Worm (Caenorhabditis elegans) whole organism, mixed stage, embryonic: ENCODE measurements around the gene srp-7.

Source experiments
- ceh-39 ChIP-seq: fragments of 150-350 bp; optimal IDR thresholded peaks from 2 replicates; lab custom pipeline; 2014; ENCODE audit warnings: missing biosample characterization, missing genetic modification characterization
- elt-1 ChIP-seq: sonication (generic microtip); optimal IDR thresholded peaks from 2 replicates; lab custom pipeline; 2017; ENCODE audit warnings: missing genetic modification characterization, mild to moderate bottlenecking, missing compliant biosample characterization, antibody characterized with exemption, moderate library complexity, borderline replicate concordance; ENCODE audit not compliant: insufficient read depth
- elt-3 ChIP-seq: fragments of 150-350 bp; optimal IDR thresholded peaks from 2 replicates; lab custom pipeline; 2014; ENCODE audit warnings: missing biosample characterization, missing genetic modification characterization
- flh-1 ChIP-seq: fragments of 200-800 bp; sonication (Bioruptor generic); optimal IDR thresholded peaks from 2 replicates; lab custom pipeline; 2018; ENCODE audit warnings: mild to moderate bottlenecking, missing genetic modification characterization, moderate library complexity, missing compliant biosample characterization
- ham-2 ChIP-seq: fragments of 200-800 bp; sonication (Bioruptor generic); optimal IDR thresholded peaks from 2 replicates; lab custom pipeline; 2018; ENCODE audit warnings: mild to moderate bottlenecking, missing genetic modification characterization, missing compliant biosample characterization
- hlh-1 ChIP-seq: fragments of 150-350 bp; optimal IDR thresholded peaks from 2 replicates; lab custom pipeline; 2014; ENCODE audit warnings: missing biosample characterization, missing genetic modification reagents, missing genetic modification characterization
- mep-1 ChIP-seq: fragments of 150-350 bp; optimal IDR thresholded peaks from 2 replicates; lab custom pipeline; 2017; ENCODE audit warnings: missing biosample characterization, missing genetic modification reagents, missing genetic modification characterization, inconsistent platforms
- nhr-237 ChIP-seq: fragments of 150-350 bp; optimal IDR thresholded peaks from 2 replicates; lab custom pipeline; 2014; ENCODE audit warnings: missing biosample characterization, missing genetic modification characterization
- nhr-28 ChIP-seq: fragments of 150-350 bp; optimal IDR thresholded peaks from 2 replicates; lab custom pipeline; 2014; ENCODE audit warnings: missing biosample characterization, missing genetic modification characterization
- pha-4 ChIP-seq: fragments of 150-350 bp; optimal IDR thresholded peaks from 2 replicates; lab custom pipeline; 2018; ENCODE audit warnings: missing biosample characterization, missing genetic modification reagents, missing genetic modification characterization
- sem-2 ChIP-seq: fragments of 200-800 bp; sonication (Bioruptor generic); optimal IDR thresholded peaks from 2 replicates; lab custom pipeline; 2018; ENCODE audit warnings: mild to moderate bottlenecking, missing genetic modification characterization, missing compliant biosample characterization
- snpc-4 ChIP-seq: fragments of 150-350 bp; optimal IDR thresholded peaks from 2 replicates; lab custom pipeline; 2014; ENCODE audit warnings: missing biosample characterization, missing genetic modification characterization
- sptf-1 ChIP-seq: sonication (generic microtip); optimal IDR thresholded peaks from 2 replicates; lab custom pipeline; 2017; ENCODE audit warnings: mild to moderate bottlenecking, missing genetic modification characterization, moderate library complexity, missing compliant biosample characterization
- unc-62 ChIP-seq: fragments of 150-350 bp; optimal IDR thresholded peaks from 2 replicates; lab custom pipeline; 2014; ENCODE audit warnings: missing biosample characterization, missing genetic modification reagents, missing genetic modification characterization

DNA sequence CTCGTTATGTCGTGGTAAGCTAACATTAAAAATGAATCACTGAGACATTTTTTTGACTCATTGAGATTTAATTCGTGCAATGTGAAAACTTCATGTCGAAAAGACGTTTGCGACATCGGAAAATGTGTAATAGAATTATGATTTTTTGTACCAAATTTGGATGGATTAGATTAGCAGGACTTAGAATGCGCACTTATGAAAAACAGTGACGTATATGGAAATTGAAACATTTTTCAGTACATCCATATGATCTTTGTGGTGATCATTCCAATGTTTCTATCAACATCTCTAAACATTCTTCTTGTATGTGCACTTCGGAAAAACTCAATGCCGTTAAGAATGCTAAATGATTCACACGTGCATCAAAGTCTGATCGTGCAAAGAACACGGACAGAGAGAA, 34.4 kb upstream of the srp-7 start:
- TF ChIP-seq nhr-237 (no peak), elt-3 (no peak), hlh-1 (tag; lab: Kevin White, UChicago) (no peak), snpc-4 (tag; lab: Kevin White, UChicago) (no peak), nhr-28 (no peak), sptf-1 (tag; lab: Kevin White, UChicago) (no peak), ceh-39 (no peak), sem-2 (GFP tag; lab: Kevin White, UChicago) (no peak), ham-2 (GFP tag; lab: Kevin White, UChicago) (no peak), flh-1 (no peak), mep-1 (no peak), elt-1 (tag; lab: Kevin White, UChicago) (no peak), pha-4 (tag; lab: Kevin White, UChicago) (no peak), unc-62 (no peak)
